Fruit fly (Drosophila melanogaster) whole organism, embryonic: ENCODE measurements around the gene CG44001.

Experiments used
- Ada2b ChIP-seq: fragments of 200-800 bp; sonication (Bioruptor generic); IDR thresholded peaks from 2 replicates; pipeline ENCODE4 v1.3.6; 2022; ENCODE audit warnings: missing biosample characterization, missing genetic modification characterization
- CG10543 ChIP-seq: fragments of 200-800 bp; sonication (Bioruptor generic); optimal IDR thresholded peaks from 3 replicates; lab custom pipeline; 2017; ENCODE audit warnings: missing biosample characterization, mild to moderate bottlenecking, missing genetic modification characterization, moderate library complexity
- CG10654 ChIP-seq: fragments of 200-800 bp; sonication (Bioruptor generic); optimal IDR thresholded peaks from 2 replicates; lab custom pipeline; 2016; ENCODE audit warnings: missing biosample characterization, missing genetic modification characterization
- CG13296 ChIP-seq: fragments of 200-800 bp; sonication (Bioruptor generic); optimal IDR thresholded peaks from 3 replicates; lab custom pipeline; 2018; ENCODE audit warnings: missing biosample characterization, mild to moderate bottlenecking, missing genetic modification characterization
- CG13624 ChIP-seq: fragments of 200-800 bp; sonication (Bioruptor generic); optimal IDR thresholded peaks from 2 replicates; lab custom pipeline; 2016; ENCODE audit warnings: missing biosample characterization, missing genetic modification characterization
- CG13894 ChIP-seq: fragments of 200-800 bp; sonication (Bioruptor generic); optimal IDR thresholded peaks from 3 replicates; lab custom pipeline; 2018; ENCODE audit warnings: missing biosample characterization, mild to moderate bottlenecking, missing genetic modification characterization, moderate library complexity
- CG16779 ChIP-seq: fragments of 200-800 bp; sonication (Bioruptor generic); IDR thresholded peaks from 2 replicates; pipeline ENCODE4 v1.3.6; 2022; ENCODE audit warnings: missing biosample characterization, missing genetic modification characterization
- CG17385 ChIP-seq: fragments of 200-800 bp; sonication (Bioruptor generic); optimal IDR thresholded peaks from 3 replicates; lab custom pipeline; 2018; ENCODE audit warnings: missing biosample characterization, mild to moderate bottlenecking, missing genetic modification characterization
- CG2875 ChIP-seq: fragments of 200-800 bp; sonication (Bioruptor generic); optimal IDR thresholded peaks from 2 replicates; lab custom pipeline; 2017; ENCODE audit warnings: missing biosample characterization, mild to moderate bottlenecking, missing genetic modification characterization, missing genetic modification reagents
- CG4282 ChIP-seq: fragments of 200-800 bp; sonication (Bioruptor generic); optimal IDR thresholded peaks from 2 replicates; lab custom pipeline; 2016; ENCODE audit warnings: missing biosample characterization, missing genetic modification characterization
- CG4617 ChIP-seq: fragments of 200-800 bp; sonication (Bioruptor generic); optimal IDR thresholded peaks from 3 replicates; lab custom pipeline; 2016; ENCODE audit warnings: missing biosample characterization, missing genetic modification characterization, borderline replicate concordance
- CG6689 ChIP-seq: fragments of 200-800 bp; sonication (Bioruptor generic); IDR thresholded peaks from 2 replicates; pipeline ENCODE4 v1.3.6; 2022; ENCODE audit warnings: missing biosample characterization, missing genetic modification characterization
- CG7357 ChIP-seq: fragments of 200-800 bp; sonication (Bioruptor generic); IDR thresholded peaks from 3 replicates; pipeline ENCODE4 v1.3.6; 2022; ENCODE audit warnings: missing biosample characterization, missing genetic modification characterization
- CG7963 ChIP-seq: fragments of 200-800 bp; sonication (Bioruptor generic); IDR thresholded peaks from 3 replicates; pipeline ENCODE4 v1.3.6; 2022; ENCODE audit warnings: missing biosample characterization, missing genetic modification characterization; ENCODE audit not compliant: partially characterized antibody
- CG9727 ChIP-seq: fragments of 200-800 bp; sonication (Bioruptor generic); optimal IDR thresholded peaks from 3 replicates; lab custom pipeline; 2017; ENCODE audit warnings: missing biosample characterization, mild to moderate bottlenecking, missing genetic modification characterization
- CG9797 ChIP-seq: fragments of 200-800 bp; sonication (Bioruptor generic); optimal IDR thresholded peaks from 3 replicates; lab custom pipeline; 2018; ENCODE audit warnings: missing biosample characterization, mild to moderate bottlenecking, missing genetic modification characterization
- CHES-1-like ChIP-seq: fragments of 200-800 bp; sonication (Bioruptor generic); optimal IDR thresholded peaks from 2 replicates; lab custom pipeline; 2016; ENCODE audit warnings: missing biosample characterization, missing genetic modification characterization
- D19B ChIP-seq: fragments of 200-800 bp; sonication (Bioruptor generic); optimal IDR thresholded peaks from 2 replicates; lab custom pipeline; 2017; ENCODE audit warnings: missing biosample characterization, mild to moderate bottlenecking, missing genetic modification characterization
- HmgD ChIP-seq: fragments of 200-800 bp; sonication (Bioruptor generic); optimal IDR thresholded peaks from 3 replicates; lab custom pipeline; 2016; ENCODE audit warnings: missing biosample characterization, missing genetic modification characterization
- HmgZ ChIP-seq: fragments of 200-800 bp; sonication (Bioruptor generic); optimal IDR thresholded peaks from 2 replicates; lab custom pipeline; 2018; ENCODE audit warnings: missing biosample characterization, mild to moderate bottlenecking, missing genetic modification characterization
- Neu2 ChIP-seq: fragments of 200-800 bp; sonication (Bioruptor generic); optimal IDR thresholded peaks from 3 replicates; lab custom pipeline; 2016; ENCODE audit warnings: missing biosample characterization, missing genetic modification characterization, borderline replicate concordance
- Oli ChIP-seq: fragments of 200-800 bp; sonication (Bioruptor generic); optimal IDR thresholded peaks from 2 replicates; lab custom pipeline; 2018; ENCODE audit warnings: missing biosample characterization, mild to moderate bottlenecking, missing genetic modification characterization, moderate library complexity
- Opbp ChIP-seq: fragments of 200-800 bp; sonication (Bioruptor generic); IDR thresholded peaks from 3 replicates; pipeline ENCODE4 v1.3.6; 2022; ENCODE audit warnings: missing biosample characterization, missing genetic modification characterization; ENCODE audit not compliant: partially characterized antibody
- Poxn ChIP-seq: fragments of 200-800 bp; sonication (Bioruptor generic); IDR thresholded peaks from 2 replicates; pipeline ENCODE4 v1.3.6; 2022; ENCODE audit warnings: missing biosample characterization, missing genetic modification characterization
- Ptx1 ChIP-seq: fragments of 200-800 bp; sonication (Bioruptor generic); IDR thresholded peaks from 2 replicates; pipeline ENCODE4 v1.3.6; 2022; ENCODE audit warnings: missing biosample characterization, missing genetic modification characterization
- Side ChIP-seq: fragments of 200-800 bp; sonication (Bioruptor generic); optimal IDR thresholded peaks from 2 replicates; lab custom pipeline; 2016; ENCODE audit warnings: missing biosample characterization, missing genetic modification characterization
- Six4 ChIP-seq: fragments of 200-800 bp; sonication (Bioruptor generic); optimal IDR thresholded peaks from 2 replicates; lab custom pipeline; 2016; ENCODE audit warnings: missing biosample characterization, missing genetic modification characterization
- Sry-β ChIP-seq: fragments of 200-800 bp; sonication (Bioruptor generic); optimal IDR thresholded peaks from 2 replicates; lab custom pipeline; 2018; ENCODE audit warnings: missing biosample characterization, mild to moderate bottlenecking, missing genetic modification characterization, moderate library complexity
- YL-1 ChIP-seq: fragments of 200-800 bp; sonication (Bioruptor generic); optimal IDR thresholded peaks from 3 replicates; lab custom pipeline; 2017; ENCODE audit warnings: missing biosample characterization, mild to moderate bottlenecking, missing genetic modification characterization
- al ChIP-seq: fragments of 200-800 bp; sonication (Bioruptor generic); IDR thresholded peaks from 2 replicates; pipeline ENCODE4 v1.3.6; 2022; ENCODE audit warnings: missing biosample characterization, missing genetic modification characterization
- amos ChIP-seq: fragments of 200-800 bp; sonication (Bioruptor generic); IDR thresholded peaks from 2 replicates; pipeline ENCODE4 v1.3.6; 2022; ENCODE audit warnings: missing biosample characterization, missing genetic modification characterization; ENCODE audit not compliant: partially characterized antibody
- bbx ChIP-seq: fragments of 200-800 bp; sonication (Bioruptor generic); IDR thresholded peaks from 2 replicates; pipeline ENCODE4 v1.3.6; 2022; ENCODE audit warnings: missing biosample characterization, missing genetic modification characterization; ENCODE audit not compliant: partially characterized antibody
- br ChIP-seq: fragments of >200 bp; optimal IDR thresholded peaks from 2 replicates; lab custom pipeline; 2017
- ci ChIP-seq: fragments of 200-800 bp; sonication (Bioruptor generic); IDR thresholded peaks from 3 replicates; pipeline ENCODE4 v1.3.6; 2022; ENCODE audit warnings: missing biosample characterization, missing genetic modification characterization
- esg ChIP-seq: fragments of 200-800 bp; sonication (Bioruptor generic); conservative IDR thresholded peaks from 2 replicates; pipeline ENCODE4 v1.3.6; 2022; ENCODE audit warnings: missing biosample characterization, missing genetic modification characterization
- ewg ChIP-seq: fragments of 200-800 bp; sonication (Bioruptor generic); optimal IDR thresholded peaks from 3 replicates; lab custom pipeline; 2017; ENCODE audit warnings: mild to moderate bottlenecking, missing biosample characterization, missing genetic modification reagents, missing genetic modification characterization
- exex ChIP-seq: fragments of 200-800 bp; sonication (Bioruptor generic); optimal IDR thresholded peaks from 4 replicates; lab custom pipeline; 2018; ENCODE audit warnings: missing biosample characterization, mild to moderate bottlenecking, missing genetic modification characterization, moderate library complexity
- gcm ChIP-seq: fragments of 200-800 bp; sonication (Bioruptor generic); optimal IDR thresholded peaks from 2 replicates; lab custom pipeline; 2019; ENCODE audit warnings: missing biosample characterization, mild to moderate bottlenecking, missing genetic modification characterization, moderate library complexity
- gem ChIP-seq: fragments of 200-800 bp; sonication (Bioruptor generic); optimal IDR thresholded peaks from 2 replicates; lab custom pipeline; 2019; ENCODE audit warnings: missing biosample characterization, mild to moderate bottlenecking, missing genetic modification characterization, moderate library complexity
- jigr1 ChIP-seq: fragments of 200-800 bp; sonication (Bioruptor generic); IDR thresholded peaks from 3 replicates; pipeline ENCODE4 v1.3.6; 2022; ENCODE audit warnings: missing biosample characterization, missing genetic modification characterization
- ken ChIP-seq: fragments of 200-800 bp; sonication (Bioruptor generic); IDR thresholded peaks from 3 replicates; pipeline ENCODE4 v1.3.6; 2022; ENCODE audit warnings: missing biosample characterization, missing genetic modification characterization
- kni ChIP-seq: fragments of 200-800 bp; sonication (Bioruptor generic); optimal IDR thresholded peaks from 3 replicates; lab custom pipeline; 2017; ENCODE audit warnings: mild to moderate bottlenecking, missing biosample characterization, missing genetic modification reagents, missing genetic modification characterization
- nau ChIP-seq: fragments of 200-800 bp; sonication (Bioruptor generic); optimal IDR thresholded peaks from 3 replicates; lab custom pipeline; 2017; ENCODE audit warnings: missing biosample characterization, mild to moderate bottlenecking, missing genetic modification characterization, missing genetic modification reagents
- salm ChIP-seq: fragments of 200-800 bp; sonication (Bioruptor generic); optimal IDR thresholded peaks from 2 replicates; lab custom pipeline; 2018; ENCODE audit warnings: missing biosample characterization, mild to moderate bottlenecking, missing genetic modification characterization
- sd ChIP-seq: fragments of 200-800 bp; sonication (Bioruptor generic); optimal IDR thresholded peaks from 3 replicates; lab custom pipeline; 2018; ENCODE audit warnings: missing biosample characterization, mild to moderate bottlenecking, missing genetic modification characterization, moderate library complexity
- sob ChIP-seq: fragments of 200-800 bp; sonication (Bioruptor generic); IDR thresholded peaks from 2 replicates; pipeline ENCODE4 v1.3.6; 2022; ENCODE audit warnings: missing biosample characterization, missing genetic modification characterization
- tin ChIP-seq: fragments of 200-800 bp; sonication (Bioruptor generic); optimal IDR thresholded peaks from 3 replicates; lab custom pipeline; 2016; ENCODE audit warnings: missing biosample characterization, missing genetic modification characterization
- tll ChIP-seq, 2 experiments: fragments of 200-800 bp in 1 of 2; fragments of >200 bp in 1 of 2; sonication (Bioruptor generic) in 1 of 2; optimal IDR thresholded peaks; 2 replicates each; lab custom pipeline; 2017 to 2019; ENCODE audit warnings: missing biosample characterization in 2 of 2, missing genetic modification characterization in 2 of 2, mild to moderate bottlenecking in 1 of 2, moderate library complexity in 1 of 2
- tx ChIP-seq: fragments of 200-800 bp; sonication (Bioruptor generic); optimal IDR thresholded peaks from 2 replicates; lab custom pipeline; 2016; ENCODE audit warnings: missing biosample characterization, missing genetic modification characterization

CG44001 gene

dm6 chr2L:5044361-5044891, 1.4 kb downstream of the CG44001 start, which contains the start of gene CG31650 (continued):
- TF ChIP-seq YL-1 (GFP tag; lab: Kevin White, UChicago) (no peak), salm (tag; lab: Kevin White, UChicago) (no peak), Oli (no peak), CG9797 (no peak), Side (GFP tag; lab: Kevin White, UChicago) (no peak), CHES-1-like (GFP tag; lab: Kevin White, UChicago) (no peak), sd (tag; lab: Kevin White, UChicago) (peak; percentile 30), ken (GFP tag; lab: Robert Waterston, UW) (peak; percentile 12; the same call in 1 of the 3 replicates), CG13894 (peak; percentile 33), CG10543 (GFP tag; lab: Kevin White, UChicago) (peak; percentile 43), Neu2 (GFP tag; lab: Kevin White, UChicago) (no peak), Ptx1 (GFP tag; lab: Robert Waterston, UW) (0 out of 2 replicates have a peak, but pooled peaks have one; percentile 7), gcm (GFP tag; lab: Kevin White, UChicago) (no peak), tll (GFP tag; optimal IDR thresholded peaks at IDR 0.05; lab: Kevin White, UChicago) (no peak), CG7357 (GFP tag; lab: Robert Waterston, UW) (no peak), tx (GFP tag; lab: Kevin White, UChicago) (no peak), exex (tag; lab: Kevin White, UChicago) (peak; percentile 49), CG13296 (GFP tag; lab: Kevin White, UChicago) (no peak), CG16779 (GFP tag; lab: Robert Waterston, UW) (no peak), bbx (no peak), gem (tag; lab: Kevin White, UChicago) (no peak), ci (GFP tag; lab: Robert Waterston, UW) (peak; percentile 7; the same call in 2 of the 3 replicates), amos (GFP tag; lab: Robert Waterston, UW) (no peak), CG10654 (GFP tag; lab: Kevin White, UChicago) (no peak), CG6689 (GFP tag; lab: Robert Waterston, UW) (no peak), kni (GFP tag; lab: Kevin White, UChicago) (peak; percentile 65), CG13624 (GFP tag; lab: Kevin White, UChicago) (no peak), Poxn (GFP tag; lab: Robert Waterston, UW) (no peak), sob (GFP tag; lab: Robert Waterston, UW) (no peak), ewg (GFP tag; lab: Kevin White, UChicago) (no peak), CG7963 (GFP tag; lab: Robert Waterston, UW) (no peak), esg (GFP tag; lab: Robert Waterston, UW) (no peak), al (GFP tag; lab: Robert Waterston, UW) (no peak), Sry-β (no peak), br (lab: Kevin White, UChicago) (no peak), CG4282 (GFP tag; lab: Kevin White, UChicago) (peak; percentile 14), Ada2b (GFP tag; lab: Robert Waterston, UW) (no peak)

- TF ChIP-seq CG4617 (GFP tag; lab: Kevin White, UChicago) (peak; percentile 11), tin (peak; percentile 56), nau (GFP tag; lab: Kevin White, UChicago) (peak; percentile 16), CG2875 (GFP tag; lab: Kevin White, UChicago) (peak; percentile 2), exex (tag; lab: Kevin White, UChicago) (no peak), Opbp (0 out of 3 replicates have a peak, but pooled peaks have one; percentile 8), D19B (GFP tag; lab: Kevin White, UChicago) (peak; percentile 25), jigr1 (GFP tag; lab: Robert Waterston, UW) (no peak), HmgZ (tag; lab: Kevin White, UChicago) (no peak), HmgD (GFP tag; lab: Kevin White, UChicago) (no peak), CG17385 (GFP tag; lab: Kevin White, UChicago) (peak; percentile 53), Six4 (GFP tag; lab: Kevin White, UChicago) (no peak), esg (GFP tag; lab: Robert Waterston, UW) (0 out of 2 replicates have a peak, but pooled peaks have one; percentile 13), CG9727 (peak; percentile 60)
Measured at dm6 chr2L:5044892-5045619, 2.0 kb downstream of the CG44001 start.
